Worm (Caenorhabditis elegans): ENCODE measurements around the gene iff-1.
A peak's percentile ranks its signal among the peaks of the same experiment; 100 is the strongest.

Gene iff-1

ce11 chrIII:9727439-9727838 lies 19.6 kb downstream of the iff-1 start, which contains the start of gene C07A9.12:
TSS of gene C07A9.12 (minus strand) at chrIII:9727539.
- no peak for TF ChIP-seq ztf-4 (tag; optimal IDR thresholded peaks at IDR 0.05)
- TF ChIP-seq sea-2 (GFP tag; optimal IDR thresholded peaks at IDR 0.05), result no peak
- TF ChIP-seq pha-4 (tag; optimal IDR thresholded peaks at IDR 0.05), result no peak
- no peak for TF ChIP-seq lin-15B (tag; optimal IDR thresholded peaks at IDR 0.05)
- no peak for TF ChIP-seq elt-3 (tag; optimal IDR thresholded peaks at IDR 0.05)
- no peak for TF ChIP-seq nhr-67 (tag; optimal IDR thresholded peaks at IDR 0.05)
- TF ChIP-seq ceh-9 (tag; optimal IDR thresholded peaks at IDR 0.05), result no peak
- TF ChIP-seq elt-1 (tag; optimal IDR thresholded peaks at IDR 0.05), result no peak
- TF ChIP-seq fkh-10 (GFP tag; optimal IDR thresholded peaks at IDR 0.05), result no peak
- no peak for TF ChIP-seq fkh-2 (tag; optimal IDR thresholded peaks at IDR 0.05)
- no peak for TF ChIP-seq mdl-1 (tag; optimal IDR thresholded peaks at IDR 0.05)
- TF ChIP-seq fos-1 (tag; optimal IDR thresholded peaks at IDR 0.05), result no peak
- no peak for TF ChIP-seq eor-1 (tag; optimal IDR thresholded peaks at IDR 0.05)
- no peak for TF ChIP-seq ztf-11 (tag; optimal IDR thresholded peaks at IDR 0.05)
- no peak for TF ChIP-seq nhr-237 (tag; optimal IDR thresholded peaks at IDR 0.05)
- no peak for TF ChIP-seq jun-1 (tag; optimal IDR thresholded peaks at IDR 0.05)
- TF ChIP-seq nhr-11 (tag; optimal IDR thresholded peaks at IDR 0.05), result no peak
- TF ChIP-seq zag-1 (tag; optimal IDR thresholded peaks at IDR 0.05), result no peak

- no peak for TF ChIP-seq ceh-16 (tag; optimal IDR thresholded peaks at IDR 0.05)
- TF ChIP-seq mml-1 (tag; optimal IDR thresholded peaks at IDR 0.05), result no peak
- no peak for TF ChIP-seq snpc-4 (tag; optimal IDR thresholded peaks at IDR 0.05)
- no peak for TF ChIP-seq lin-39 (tag; optimal IDR thresholded peaks at IDR 0.05)
- no peak for TF ChIP-seq nhr-67 (tag; optimal IDR thresholded peaks at IDR 0.05)
- TF ChIP-seq zag-1 (tag; optimal IDR thresholded peaks at IDR 0.05), result no peak
- no peak for TF ChIP-seq sea-2 (GFP tag; optimal IDR thresholded peaks at IDR 0.05)
- no peak for TF ChIP-seq jun-1 (tag; optimal IDR thresholded peaks at IDR 0.05)
- TF ChIP-seq egl-5 (tag; optimal IDR thresholded peaks at IDR 0.05), result no peak
- TF ChIP-seq ZK546.5 (tag; optimal IDR thresholded peaks at IDR 0.05), result no peak
- no peak for TF ChIP-seq nhr-76 (tag; optimal IDR thresholded peaks at IDR 0.05)
Observed at ce11 chrIII:9725114-9725513, 21.9 kb downstream of the iff-1 start, which contains the start of gene clec-162. TSS of gene clec-162 (minus strand) at chrIII:9725214.

- TF ChIP-seq ceh-9 (tag; optimal IDR thresholded peaks at IDR 0.05) (no peak), egl-27 (tag; optimal IDR thresholded peaks at IDR 0.05) (no peak), elt-3 (tag; optimal IDR thresholded peaks at IDR 0.05) (no peak), tbx-2 (tag; optimal IDR thresholded peaks at IDR 0.05) (no peak), mml-1 (tag; optimal IDR thresholded peaks at IDR 0.05) (no peak), nhr-77 (tag; optimal IDR thresholded peaks at IDR 0.05) (no peak), aly-2 (tag; optimal IDR thresholded peaks at IDR 0.05) (no peak), pha-4 (tag; optimal IDR thresholded peaks at IDR 0.05) (peak; percentile 35), ztf-11 (tag; optimal IDR thresholded peaks at IDR 0.05) (no peak), R02D3.7 (tag; optimal IDR thresholded peaks at IDR 0.05) (no peak), jun-1 (tag; optimal IDR thresholded peaks at IDR 0.05) (peak; percentile 16), ceh-82 (tag; optimal IDR thresholded peaks at IDR 0.05) (no peak), elt-2 (tag; optimal IDR thresholded peaks at IDR 0.05) (peak; percentile 97), sea-2 (GFP tag; optimal IDR thresholded peaks at IDR 0.05) (no peak), pqm-1 (tag; optimal IDR thresholded peaks at IDR 0.05) (peak; percentile 95), ZK546.5 (tag; optimal IDR thresholded peaks at IDR 0.05) (no peak), lsy-12 (tag; optimal IDR thresholded peaks at IDR 0.05) (no peak)
Observed at ce11 chrIII:9721991-9722390, 25.0 kb downstream of the iff-1 start.

- TF ChIP-seq elt-2 (tag; optimal IDR thresholded peaks at IDR 0.05) (peak; percentile 58), daf-12 (tag; optimal IDR thresholded peaks at IDR 0.05) (no peak), nhr-43 (tag; optimal IDR thresholded peaks at IDR 0.05; ENCODE audit: poor library complexity, severe bottlenecking) (no peak), fos-1 (tag; optimal IDR thresholded peaks at IDR 0.05) (no peak), zag-1 (tag; optimal IDR thresholded peaks at IDR 0.05) (no peak), lin-39 (tag; optimal IDR thresholded peaks at IDR 0.05) (no peak), elt-3 (tag; optimal IDR thresholded peaks at IDR 0.05) (no peak), tbx-2 (tag; optimal IDR thresholded peaks at IDR 0.05) (no peak), ceh-82 (tag; optimal IDR thresholded peaks at IDR 0.05) (no peak), nhr-76 (tag; optimal IDR thresholded peaks at IDR 0.05) (no peak), pqm-1 (tag; optimal IDR thresholded peaks at IDR 0.05) (peak; percentile 36), nhr-237 (tag; optimal IDR thresholded peaks at IDR 0.05) (no peak), R02D3.7 (tag; optimal IDR thresholded peaks at IDR 0.05) (no peak), fkh-10 (GFP tag; optimal IDR thresholded peaks at IDR 0.05) (no peak), nhr-67 (tag; optimal IDR thresholded peaks at IDR 0.05) (no peak), nhr-11 (tag; optimal IDR thresholded peaks at IDR 0.05) (no peak), ZK546.5 (tag; optimal IDR thresholded peaks at IDR 0.05) (no peak)
Observed at ce11 chrIII:9720191-9720590, 26.8 kb downstream of the iff-1 start, which contains the start of gene ncx-7. TSS of gene ncx-7 (minus strand) at chrIII:9720291.

Measured in whole organism, L3 larva.